Worm (Caenorhabditis elegans): ENCODE data around the gene sra-7.

The sra-7 gene

ce11 chrII:9574406-9574805, 29.9 kb downstream of the sra-7 start:
- TF ChIP-seq ztf-16 (tag; optimal IDR thresholded peaks at IDR 0.05) (no peak), sox-2 (GFP tag; IDR thresholded peaks at IDR 0.05) (peak; percentile 81), ref-2 (tag; optimal IDR thresholded peaks at IDR 0.05) (peak; percentile 60), mec-3 (tag; optimal IDR thresholded peaks at IDR 0.05; ENCODE audit: borderline replicate concordance) (no peak), tbx-2 (tag; optimal IDR thresholded peaks at IDR 0.05) (peak; percentile 8), pros-1 (tag; optimal IDR thresholded peaks at IDR 0.05) (peak; percentile 81), nfya-1 (tag; optimal IDR thresholded peaks at IDR 0.05) (peak; percentile 13), ceh-31 (tag; optimal IDR thresholded peaks at IDR 0.05) (peak; percentile 90)

ce11 chrII:9575670-9576069, 31.2 kb downstream of the sra-7 start, which contains the start of gene exc-7:
Gene exc-7 (plus strand): TSS chrII:9575970.
- TF ChIP-seq sdc-2 (tag; optimal IDR thresholded peaks at IDR 0.05) (no peak), ref-2 (tag; optimal IDR thresholded peaks at IDR 0.05) (no peak), K02D7.2 (tag; optimal IDR thresholded peaks at IDR 0.05) (no peak), ttx-3 (tag; optimal IDR thresholded peaks at IDR 0.05) (no peak), Y22D7AL.16 (tag; optimal IDR thresholded peaks at IDR 0.05) (no peak), tbx-7 (tag; optimal IDR thresholded peaks at IDR 0.05) (no peak), unc-42 (tag; optimal IDR thresholded peaks at IDR 0.05) (no peak), odd-2 (tag; optimal IDR thresholded peaks at IDR 0.05) (no peak), ceh-9 (tag; optimal IDR thresholded peaks at IDR 0.05) (no peak)

- no peak for TF ChIP-seq sox-2 (GFP tag; IDR thresholded peaks at IDR 0.05)
- TF ChIP-seq dve-1 (tag; optimal IDR thresholded peaks at IDR 0.05), result no peak
- TF ChIP-seq unc-55 (GFP tag; optimal IDR thresholded peaks at IDR 0.05), result no peak
- TF ChIP-seq unc-3 (GFP tag; conservative IDR thresholded peaks at IDR 0.05), result no peak
- no peak for TF ChIP-seq unc-3 (tag; optimal IDR thresholded peaks at IDR 0.05)
- no peak for TF ChIP-seq npax-4 (tag; optimal IDR thresholded peaks at IDR 0.05)
- no peak for TF ChIP-seq sdc-2 (tag; optimal IDR thresholded peaks at IDR 0.05)
- TF ChIP-seq ceh-19 (GFP tag; optimal IDR thresholded peaks at IDR 0.05), result no peak
- no peak for TF ChIP-seq pha-2 (tag; optimal IDR thresholded peaks at IDR 0.05)
- TF ChIP-seq F13H6.1 (tag; optimal IDR thresholded peaks at IDR 0.05), result no peak
- no peak for TF ChIP-seq ttx-3 (tag; optimal IDR thresholded peaks at IDR 0.05)
- no peak for TF ChIP-seq K09A11.1 (tag; optimal IDR thresholded peaks at IDR 0.05; ENCODE audit: insufficient read depth)
- no peak for TF ChIP-seq nfya-1 (tag; optimal IDR thresholded peaks at IDR 0.05)
- TF ChIP-seq madf-2 (tag; optimal IDR thresholded peaks at IDR 0.05), result no peak
- TF ChIP-seq ets-4 (tag; optimal IDR thresholded peaks at IDR 0.05), result no peak
- TF ChIP-seq ceh-9 (tag; optimal IDR thresholded peaks at IDR 0.05), result no peak
- TF ChIP-seq elt-2 (tag; optimal IDR thresholded peaks at IDR 0.05), result no peak
- no peak for TF ChIP-seq tbx-2 (tag; optimal IDR thresholded peaks at IDR 0.05)
- TF ChIP-seq ahr-1 (tag; optimal IDR thresholded peaks at IDR 0.05), result no peak
These were observed 32.2 kb downstream of the sra-7 start for ce11 chrII:9576707-9577106.

- TF ChIP-seq ceh-34 (tag; optimal IDR thresholded peaks at IDR 0.05) (peak; percentile 98), ceh-19 (GFP tag; optimal IDR thresholded peaks at IDR 0.05) (peak; percentile 85), hlh-13 (GFP tag; optimal IDR thresholded peaks at IDR 0.05) (no peak)
These were observed 33.1 kb downstream of the sra-7 start for ce11 chrII:9577630-9578029.

- TF ChIP-seq zip-5 (tag; optimal IDR thresholded peaks at IDR 0.05) (no peak), pag-3 (tag; optimal IDR thresholded peaks at IDR 0.05; ENCODE audit: borderline replicate concordance) (no peak), hlh-6 (tag; optimal IDR thresholded peaks at IDR 0.05) (no peak), K02D7.2 (tag; optimal IDR thresholded peaks at IDR 0.05) (no peak), pha-4 (tag; optimal IDR thresholded peaks at IDR 0.05) (no peak), ceh-9 (tag; optimal IDR thresholded peaks at IDR 0.05) (no peak), tbx-2 (tag; optimal IDR thresholded peaks at IDR 0.05) (no peak), F13H6.1 (tag; optimal IDR thresholded peaks at IDR 0.05) (no peak), lim-6 (tag; optimal IDR thresholded peaks at IDR 0.05) (no peak), ceh-22 (tag; optimal IDR thresholded peaks at IDR 0.05) (no peak), ttx-3 (tag; optimal IDR thresholded peaks at IDR 0.05) (no peak), mec-3 (tag; optimal IDR thresholded peaks at IDR 0.05; ENCODE audit: borderline replicate concordance) (no peak), ceh-30 (tag; optimal IDR thresholded peaks at IDR 0.05) (no peak)
These were observed 39.0 kb downstream of the sra-7 start, which contains the start of gene wee-1.1 for ce11 chrII:9583461-9583860. Gene wee-1.1 (minus strand): TSS chrII:9583561.
